Worm (Caenorhabditis elegans) whole organism, early embryonic: ENCODE results near the gene Y116A8A.2.

Experiments used
- B0310.2 ChIP-seq: sonication (generic microtip); optimal IDR thresholded peaks from 2 replicates; lab custom pipeline; 2016; ENCODE audit warnings: mild to moderate bottlenecking, missing genetic modification characterization, missing compliant biosample characterization
- F13C5.2 ChIP-seq: sonication (generic microtip); optimal IDR thresholded peaks from 2 replicates; lab custom pipeline; 2017; ENCODE audit warnings: mild to moderate bottlenecking, missing genetic modification characterization, inconsistent platforms, missing compliant biosample characterization
- aly-1 ChIP-seq: sonication (generic microtip); optimal IDR thresholded peaks from 2 replicates; lab custom pipeline; 2016; ENCODE audit warnings: missing genetic modification characterization, missing compliant biosample characterization
- ama-1 ChIP-seq: fragments of 150-350 bp; optimal IDR thresholded peaks from 2 replicates; lab custom pipeline; 2014
- ceh-13 ChIP-seq: fragments of 200-800 bp; sonication (Bioruptor generic); optimal IDR thresholded peaks from 2 replicates; lab custom pipeline; 2018; ENCODE audit warnings: mild to moderate bottlenecking, missing genetic modification characterization, missing compliant biosample characterization
- ceh-36 ChIP-seq: sonication (generic microtip); optimal IDR thresholded peaks from 2 replicates; lab custom pipeline; 2016; ENCODE audit warnings: missing genetic modification characterization, inconsistent platforms, missing compliant biosample characterization
- ets-7 ChIP-seq: sonication (generic microtip); optimal IDR thresholded peaks from 2 replicates; lab custom pipeline; 2016; ENCODE audit warnings: missing genotype, missing genetic modification characterization, missing compliant biosample characterization
- flt-1 ChIP-seq: fragments of 200-800 bp; sonication (Bioruptor generic); IDR thresholded peaks from 2 replicates; pipeline ENCODE4 v1.3.6; 2022; ENCODE audit warnings: missing genetic modification characterization, missing compliant biosample characterization
- hmbx-1 ChIP-seq: sonication (generic microtip); optimal IDR thresholded peaks from 2 replicates; lab custom pipeline; 2016; ENCODE audit warnings: mild to moderate bottlenecking, missing genetic modification characterization, missing compliant biosample characterization
- hmg-4 ChIP-seq: fragments of 200-800 bp; sonication (Bioruptor generic); optimal IDR thresholded peaks from 2 replicates; lab custom pipeline; 2018; ENCODE audit warnings: mild to moderate bottlenecking, missing genetic modification characterization, missing compliant biosample characterization
- hnd-1 ChIP-seq: sonication (generic microtip); optimal IDR thresholded peaks from 2 replicates; lab custom pipeline; 2016; ENCODE audit warnings: missing genetic modification characterization, missing compliant biosample characterization
- pes-1 ChIP-seq: fragments of 200-800 bp; sonication (Bioruptor generic); IDR thresholded peaks from 2 replicates; pipeline ENCODE4 v1.3.6; 2022; ENCODE audit warnings: missing genetic modification reagents, missing genetic modification characterization, missing compliant biosample characterization
- scrt-1 ChIP-seq: fragments of 200-800 bp; sonication (Bioruptor generic); IDR thresholded peaks from 2 replicates; pipeline ENCODE4 v1.3.6; 2022; ENCODE audit warnings: missing genetic modification characterization, missing compliant biosample characterization
- sea-1 ChIP-seq: fragments of 200-800 bp; sonication (Bioruptor generic); conservative IDR thresholded peaks from 2 replicates; pipeline ENCODE4 v1.3.6; 2022; ENCODE audit warnings: missing genetic modification characterization, missing compliant biosample characterization
- tbx-11 ChIP-seq: fragments of 200-800 bp; sonication (Bioruptor generic); IDR thresholded peaks from 2 replicates; pipeline ENCODE4 v1.3.6; 2022; ENCODE audit warnings: missing genetic modification characterization, missing compliant biosample characterization
- tbx-37 ChIP-seq: fragments of 200-800 bp; sonication (Bioruptor generic); conservative IDR thresholded peaks from 2 replicates; pipeline ENCODE4 v1.3.6; 2022; ENCODE audit warnings: missing genetic modification reagents, missing genetic modification characterization, missing compliant biosample characterization
- tra-4 ChIP-seq: sonication (generic microtip); optimal IDR thresholded peaks from 2 replicates; lab custom pipeline; 2017; ENCODE audit warnings: missing genetic modification characterization, missing compliant biosample characterization

Gene Y116A8A.2

DNA sequence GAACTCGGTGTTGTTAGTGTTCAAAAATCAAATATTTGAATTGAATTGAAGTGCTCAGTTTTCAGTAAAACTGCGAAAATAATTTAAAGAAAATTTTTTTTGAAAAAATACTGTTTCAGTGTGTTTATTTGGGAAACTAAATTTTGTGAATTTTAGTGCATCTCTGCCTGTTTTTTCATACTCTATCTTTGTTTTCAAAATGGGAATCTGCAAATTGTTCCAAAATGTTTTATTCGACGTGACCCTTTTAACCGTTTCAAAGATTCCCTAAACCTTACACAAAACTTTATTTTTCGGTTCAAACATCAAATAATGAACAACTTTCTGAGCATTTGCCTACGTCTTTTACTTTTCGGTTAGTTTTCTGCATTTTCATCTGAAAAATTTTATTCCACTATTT is 16.2 kb upstream of the Y116A8A.2 start, which contains the start of gene Y116A8A.7:
Gene Y116A8A.7 (plus strand): TSS at position 301 of the 400 bp plus-strand sequence.
- TF ChIP-seq tbx-37 (GFP tag; lab: Robert Waterston, UW) = no peak
- no peak for TF ChIP-seq hmbx-1 (tag; lab: Kevin White, UChicago)
- TF ChIP-seq F13C5.2 = no peak

DNA sequence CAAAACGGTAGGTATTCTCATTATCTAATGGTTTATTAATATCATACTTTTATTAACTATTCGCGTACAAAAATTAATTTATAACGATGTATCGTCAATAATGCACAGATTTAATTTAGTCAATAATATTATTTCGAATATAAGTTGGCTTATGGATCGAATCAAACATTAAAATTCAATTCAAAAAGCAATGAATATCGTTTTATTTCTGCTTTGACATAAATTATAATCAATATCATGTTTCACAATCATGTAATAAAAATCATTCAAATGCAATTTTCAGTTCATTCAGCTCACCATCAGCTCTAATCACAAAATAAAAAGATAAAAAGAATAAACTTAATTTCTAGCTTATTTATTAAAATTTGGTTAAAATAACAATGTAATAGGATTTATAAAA is 15.0 kb upstream of the Y116A8A.2 start, which contains the start of gene Y116A8A.6:
Gene Y116A8A.6 (minus strand): TSS at position 101 of the 400 bp plus-strand sequence.
- TF ChIP-seq pes-1 (GFP tag; lab: Robert Waterston, UW) (no peak), hmg-4 (GFP tag; lab: Kevin White, UChicago) (no peak), ama-1 (lab: Kevin White, UChicago) (no peak), hnd-1 (tag; lab: Kevin White, UChicago) (no peak), tbx-37 (GFP tag; lab: Robert Waterston, UW) (no peak), tbx-11 (GFP tag; lab: Robert Waterston, UW) (no peak)

DNA sequence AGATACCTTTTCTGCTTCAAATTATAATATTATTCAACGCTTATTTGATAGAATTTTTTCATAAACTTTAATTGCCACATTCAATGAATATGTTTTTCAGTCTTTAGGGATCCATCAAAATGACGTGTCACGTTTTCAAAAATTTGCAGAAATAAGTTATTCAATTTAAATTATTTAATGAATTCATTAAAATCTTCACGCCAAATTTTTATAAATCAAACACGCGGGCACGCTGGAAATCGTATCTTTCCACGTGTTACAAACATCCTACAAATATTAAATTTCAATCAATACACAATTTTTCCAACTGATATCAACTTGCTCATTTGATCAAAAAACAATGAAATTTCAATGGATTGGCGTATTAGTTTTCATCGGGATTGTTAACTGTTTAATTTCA is 8.8 kb upstream of the Y116A8A.2 start, which contains the start of gene Y116A8A.4:
Gene Y116A8A.4 (plus strand): TSS at position 301 of the 400 bp plus-strand sequence.
- no peak for TF ChIP-seq tbx-11 (GFP tag; lab: Robert Waterston, UW)
- no peak for TF ChIP-seq tbx-37 (GFP tag; lab: Robert Waterston, UW)
- TF ChIP-seq ets-7 (tag; lab: Kevin White, UChicago) = no peak
- TF ChIP-seq ceh-36 (tag; lab: Kevin White, UChicago) = no peak
- TF ChIP-seq hnd-1 (tag; lab: Kevin White, UChicago) = no peak
- TF ChIP-seq sea-1 = no peak
- no peak for TF ChIP-seq flt-1 (GFP tag; lab: Robert Waterston, UW)
- no peak for TF ChIP-seq pes-1 (GFP tag; lab: Robert Waterston, UW)
- TF ChIP-seq F13C5.2 = no peak
- no peak for TF ChIP-seq scrt-1
- TF ChIP-seq tra-4 = no peak
- TF ChIP-seq B0310.2 (tag; lab: Kevin White, UChicago) = no peak

ce11 chrIV:16812116-16812515 is 1.6 kb downstream of the Y116A8A.2 start:
- no peak for TF ChIP-seq aly-1 (tag; lab: Kevin White, UChicago)
- no peak for TF ChIP-seq hmg-4 (GFP tag; lab: Kevin White, UChicago)
- TF ChIP-seq ceh-36 (tag; lab: Kevin White, UChicago) = no peak
- TF ChIP-seq sea-1 = no peak
- no peak for TF ChIP-seq ets-7 (tag; lab: Kevin White, UChicago)
- no peak for TF ChIP-seq scrt-1
- no peak for TF ChIP-seq pes-1 (GFP tag; lab: Robert Waterston, UW)
- no peak for TF ChIP-seq hmbx-1 (tag; lab: Kevin White, UChicago)
- TF ChIP-seq ceh-13 = no peak
- no peak for TF ChIP-seq tbx-37 (GFP tag; lab: Robert Waterston, UW)
- TF ChIP-seq B0310.2 (tag; lab: Kevin White, UChicago) = no peak
- TF ChIP-seq F13C5.2 = no peak
- TF ChIP-seq flt-1 (GFP tag; lab: Robert Waterston, UW) = no peak
- TF ChIP-seq ama-1 (lab: Kevin White, UChicago) = no peak
- TF ChIP-seq tbx-11 (GFP tag; lab: Robert Waterston, UW) = no peak
- TF ChIP-seq tra-4 = no peak
- no peak for TF ChIP-seq hnd-1 (tag; lab: Kevin White, UChicago)

DNA sequence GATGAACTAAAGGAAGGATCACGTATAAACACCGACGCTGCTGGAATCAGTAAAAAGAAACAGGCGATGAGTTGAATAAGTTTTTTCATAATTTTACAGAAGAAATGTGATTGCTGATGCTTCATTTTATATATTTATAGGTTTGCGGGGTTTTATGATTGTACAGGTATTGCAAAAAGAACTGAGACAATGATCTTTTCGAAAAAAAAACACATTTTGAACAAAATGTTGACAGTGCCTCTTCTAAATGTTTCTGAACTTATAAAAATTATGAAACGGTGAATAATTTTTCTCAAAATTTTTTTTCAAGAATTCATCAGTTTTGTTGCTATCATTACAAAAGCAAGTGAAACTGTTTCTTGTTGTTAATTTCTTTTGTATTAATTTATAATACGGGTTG is 7.4 kb downstream of the Y116A8A.2 start, which contains the start of gene clec-193:
Gene clec-193 (minus strand): TSS at position 101 of the 400 bp plus-strand sequence.
- TF ChIP-seq ceh-13 = no peak
- no peak for TF ChIP-seq pes-1 (GFP tag; lab: Robert Waterston, UW)
- TF ChIP-seq ama-1 (lab: Kevin White, UChicago) = no peak
- TF ChIP-seq tra-4 = no peak
- no peak for TF ChIP-seq sea-1
- TF ChIP-seq scrt-1 = no peak
- no peak for TF ChIP-seq aly-1 (tag; lab: Kevin White, UChicago)
- TF ChIP-seq hmg-4 (GFP tag; lab: Kevin White, UChicago) = no peak
- TF ChIP-seq F13C5.2 = no peak

DNA sequence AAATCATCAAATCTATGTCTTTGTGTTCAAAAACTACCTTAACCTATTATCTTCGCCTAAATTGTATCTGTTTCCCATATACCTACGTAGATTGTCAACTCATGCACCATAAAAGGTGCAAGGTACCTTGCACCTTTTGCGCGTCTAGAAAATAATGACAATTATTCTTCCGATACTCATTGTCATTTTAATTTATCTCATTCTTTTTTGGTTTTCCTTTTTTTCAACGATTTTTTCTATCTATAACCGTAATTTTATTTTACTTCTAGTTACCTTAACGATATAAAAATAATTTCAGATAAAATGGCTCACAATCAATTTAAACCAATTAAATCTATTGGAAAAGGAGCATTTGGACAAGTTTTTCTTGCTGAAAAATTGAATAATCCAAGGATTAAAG is 26.7 kb downstream of the Y116A8A.2 start, which contains the start of gene Y43D4A.6:
Gene Y43D4A.6 (plus strand): TSS at position 301 of the 400 bp plus-strand sequence.
- TF ChIP-seq B0310.2 (tag; lab: Kevin White, UChicago) = no peak
- no peak for TF ChIP-seq F13C5.2
- TF ChIP-seq ets-7 (tag; lab: Kevin White, UChicago) = no peak
- no peak for TF ChIP-seq tbx-37 (GFP tag; lab: Robert Waterston, UW)
- TF ChIP-seq aly-1 (tag; lab: Kevin White, UChicago) = no peak
- no peak for TF ChIP-seq hnd-1 (tag; lab: Kevin White, UChicago)
- TF ChIP-seq ceh-36 (tag; lab: Kevin White, UChicago) = no peak
- TF ChIP-seq sea-1 = no peak
- no peak for TF ChIP-seq hmbx-1 (tag; lab: Kevin White, UChicago)
- TF ChIP-seq scrt-1 = no peak
- no peak for TF ChIP-seq ceh-13
- TF ChIP-seq tbx-11 (GFP tag; lab: Robert Waterston, UW) = no peak
- no peak for TF ChIP-seq flt-1 (GFP tag; lab: Robert Waterston, UW)
- no peak for TF ChIP-seq hmg-4 (GFP tag; lab: Kevin White, UChicago)
- no peak for TF ChIP-seq ama-1 (lab: Kevin White, UChicago)
- TF ChIP-seq tra-4 = no peak

DNA sequence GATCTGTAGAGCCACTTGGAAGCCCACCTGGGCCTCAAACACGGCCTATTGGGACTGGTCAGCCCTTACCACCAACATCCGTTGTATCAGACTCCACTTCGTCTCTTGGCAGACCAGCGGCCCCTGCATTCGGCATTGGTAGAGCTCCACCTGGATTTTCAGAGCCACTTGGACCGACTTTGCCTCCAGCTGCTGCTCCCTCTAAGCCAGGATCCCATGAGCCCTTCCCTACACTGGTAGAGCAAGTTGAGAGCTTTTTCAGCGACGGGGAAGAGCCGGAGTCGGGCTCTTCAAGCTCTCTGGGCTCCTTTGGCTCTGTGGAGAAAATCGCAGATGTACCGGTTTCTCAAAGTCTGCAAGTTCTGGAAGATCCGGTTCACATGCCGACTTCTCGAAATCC is 35.1 kb downstream of the Y116A8A.2 start:
- TF ChIP-seq hmbx-1 (tag; lab: Kevin White, UChicago) (no peak), tbx-37 (GFP tag; lab: Robert Waterston, UW) (no peak)

- no peak for TF ChIP-seq hmg-4 (GFP tag; lab: Kevin White, UChicago)
- TF ChIP-seq tbx-11 (GFP tag; lab: Robert Waterston, UW) = no peak
- TF ChIP-seq aly-1 (tag; lab: Kevin White, UChicago) = no peak
- TF ChIP-seq hmbx-1 (tag; lab: Kevin White, UChicago) = no peak
- no peak for TF ChIP-seq tbx-37 (GFP tag; lab: Robert Waterston, UW)
- TF ChIP-seq B0310.2 (tag; lab: Kevin White, UChicago) = no peak
- TF ChIP-seq ceh-13 = no peak
- no peak for TF ChIP-seq ets-7 (tag; lab: Kevin White, UChicago)
- no peak for TF ChIP-seq tra-4
- no peak for TF ChIP-seq scrt-1
- no peak for TF ChIP-seq F13C5.2
- no peak for TF ChIP-seq ama-1 (lab: Kevin White, UChicago)
- no peak for TF ChIP-seq sea-1
- TF ChIP-seq pes-1 (GFP tag; lab: Robert Waterston, UW) = no peak
- no peak for TF ChIP-seq flt-1 (GFP tag; lab: Robert Waterston, UW)
Measured at ce11 chrIV:16777758-16778157, 36.0 kb downstream of the Y116A8A.2 start.
